Fruit fly (Drosophila melanogaster) whole organism, adult: ENCODE data around the gene Argk1.

Source experiments
- CG11617 ChIP-seq: fragments of 200-800 bp; sonication (Bioruptor generic); optimal IDR thresholded peaks from 2 replicates; lab custom pipeline; 2017; ENCODE audit warnings: mild to moderate bottlenecking, missing biosample characterization, missing genetic modification reagents, missing genetic modification characterization
- CG12768 ChIP-seq: fragments of 200-800 bp; sonication (Bioruptor generic); optimal IDR thresholded peaks from 2 replicates; lab custom pipeline; 2017; ENCODE audit warnings: missing biosample characterization, missing genetic modification characterization, mild to moderate bottlenecking, moderate library complexity, missing genetic modification reagents
- CG14711 ChIP-seq: fragments of 200-800 bp; sonication (Bioruptor generic); optimal IDR thresholded peaks from 2 replicates; lab custom pipeline; 2018; ENCODE audit warnings: missing biosample characterization, mild to moderate bottlenecking, missing genetic modification characterization, moderate library complexity
- CG1620 ChIP-seq: fragments of 200-800 bp; sonication (Bioruptor generic); optimal IDR thresholded peaks from 2 replicates; lab custom pipeline; 2016; ENCODE audit warnings: missing biosample characterization, missing genetic modification characterization
- CG33017 ChIP-seq: fragments of 200-800 bp; sonication (Bioruptor generic); optimal IDR thresholded peaks from 2 replicates; lab custom pipeline; 2018; ENCODE audit warnings: missing biosample characterization, mild to moderate bottlenecking, missing genetic modification characterization, moderate library complexity
- CG5204 ChIP-seq: fragments of 200-800 bp; sonication (Bioruptor generic); optimal IDR thresholded peaks from 2 replicates; lab custom pipeline; 2016; ENCODE audit warnings: missing biosample characterization, missing genetic modification characterization
- CG7045 ChIP-seq: fragments of 200-800 bp; sonication (Bioruptor generic); optimal IDR thresholded peaks from 2 replicates; lab custom pipeline; 2017; ENCODE audit warnings: missing biosample characterization, mild to moderate bottlenecking, missing genetic modification characterization
- CG7101 ChIP-seq: fragments of 200-800 bp; sonication (Bioruptor generic); optimal IDR thresholded peaks from 2 replicates; lab custom pipeline; 2018; ENCODE audit warnings: missing biosample characterization, mild to moderate bottlenecking, missing genetic modification characterization, moderate library complexity
- Clk ChIP-seq: fragments of 200-800 bp; sonication (Bioruptor generic); optimal IDR thresholded peaks from 2 replicates; lab custom pipeline; 2017; ENCODE audit warnings: missing biosample characterization, missing genetic modification characterization
- Crg-1 ChIP-seq: fragments of 200-800 bp; sonication (Bioruptor generic); optimal IDR thresholded peaks from 2 replicates; lab custom pipeline; 2016; ENCODE audit warnings: missing biosample characterization, missing genetic modification characterization
- Hr96 ChIP-seq: fragments of 200-800 bp; sonication (Bioruptor generic); optimal IDR thresholded peaks from 2 replicates; lab custom pipeline; 2016; ENCODE audit warnings: missing biosample characterization, missing genetic modification characterization
- Mnt ChIP-seq: fragments of 200-800 bp; sonication (Bioruptor generic); optimal IDR thresholded peaks from 2 replicates; lab custom pipeline; 2016; ENCODE audit warnings: missing biosample characterization, mild to moderate bottlenecking, missing genetic modification characterization
- bab1 ChIP-seq: fragments of 200-800 bp; sonication (Bioruptor generic); optimal IDR thresholded peaks from 3 replicates; lab custom pipeline; 2019; ENCODE audit warnings: missing biosample characterization, mild to moderate bottlenecking, missing genetic modification characterization, moderate library complexity
- cic ChIP-seq: fragments of 200-800 bp; sonication (Bioruptor generic); optimal IDR thresholded peaks from 2 replicates; lab custom pipeline; 2017; ENCODE audit warnings: missing biosample characterization, mild to moderate bottlenecking, missing genetic modification characterization, moderate library complexity
- cnc ChIP-seq, 2 experiments: fragments of >200 bp; optimal IDR thresholded peaks; 2 replicates each; lab custom pipeline; 2017
- kay ChIP-seq: fragments of 200-800 bp; sonication (Bioruptor generic); peaks from one replicate; lab custom pipeline; 2016; ENCODE audit warnings: missing biosample characterization, missing genetic modification characterization, borderline replicate concordance
- ovo ChIP-seq: fragments of 200-800 bp; sonication (Bioruptor generic); optimal IDR thresholded peaks from 2 replicates; lab custom pipeline; 2016; ENCODE audit warnings: missing biosample characterization, missing genetic modification characterization
- pad ChIP-seq: fragments of 200-800 bp; sonication (Bioruptor generic); optimal IDR thresholded peaks from 3 replicates; lab custom pipeline; 2017; ENCODE audit warnings: missing biosample characterization, missing genetic modification characterization, mild to moderate bottlenecking, moderate library complexity, missing genetic modification reagents
- tj ChIP-seq: fragments of 200-800 bp; sonication (Bioruptor generic); optimal IDR thresholded peaks from 3 replicates; lab custom pipeline; 2017; ENCODE audit warnings: missing biosample characterization, mild to moderate bottlenecking, missing genetic modification characterization, moderate library complexity
- toe ChIP-seq: fragments of 200-800 bp; sonication (Bioruptor generic); optimal IDR thresholded peaks from 2 replicates; lab custom pipeline; 2016; ENCODE audit warnings: missing biosample characterization, missing genetic modification characterization

Gene Argk1

DNA sequence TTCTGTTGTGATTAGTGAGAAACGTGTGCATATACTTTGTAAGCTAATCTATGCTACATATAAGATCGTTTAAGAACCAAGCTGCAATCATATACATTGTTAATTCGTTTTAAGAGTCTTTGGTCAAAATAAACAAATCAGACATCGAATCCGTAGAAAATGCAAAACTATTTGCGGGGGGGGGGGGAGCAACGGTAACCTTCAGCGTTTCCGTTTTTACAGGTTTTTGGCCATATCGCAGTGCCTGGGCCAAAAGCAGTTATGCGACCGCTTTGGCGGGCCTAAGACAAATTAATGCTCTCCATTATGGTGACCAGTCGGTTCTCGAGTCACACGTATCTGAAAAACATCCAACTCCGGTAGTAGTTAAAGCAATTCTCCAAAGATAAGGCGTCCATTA, 20.9 kb downstream of the Argk1 start:
- TF ChIP-seq CG33017 (tag; lab: Kevin White, UChicago): no peak
- no peak for TF ChIP-seq toe (GFP tag; lab: Kevin White, UChicago)
- no peak for TF ChIP-seq tj (GFP tag; lab: Kevin White, UChicago)
- TF ChIP-seq CG12768 (GFP tag; lab: Kevin White, UChicago): no peak
- no peak for TF ChIP-seq kay (GFP tag; lab: Kevin White, UChicago)
- TF ChIP-seq pad (GFP tag; lab: Kevin White, UChicago): no peak
- no peak for TF ChIP-seq CG11617 (GFP tag; lab: Kevin White, UChicago)
- TF ChIP-seq ovo (GFP tag; lab: Kevin White, UChicago): no peak
- no peak for TF ChIP-seq Clk (GFP tag; lab: Kevin White, UChicago)
- no peak for TF ChIP-seq CG7101
- no peak for TF ChIP-seq Crg-1 (GFP tag; lab: Kevin White, UChicago)
- TF ChIP-seq Mnt (GFP tag; lab: Kevin White, UChicago): no peak
- no peak for TF ChIP-seq CG14711
- TF ChIP-seq cnc (optimal IDR thresholded peaks at IDR 0.05; lab: Kevin White, UChicago): no peak
- TF ChIP-seq CG7045 (GFP tag; lab: Kevin White, UChicago): no peak
- TF ChIP-seq bab1 (GFP tag; lab: Kevin White, UChicago): no peak
- no peak for TF ChIP-seq CG1620 (GFP tag; lab: Kevin White, UChicago)
- TF ChIP-seq Hr96: no peak
- TF ChIP-seq CG5204 (GFP tag; lab: Kevin White, UChicago): no peak
- TF ChIP-seq cic (GFP tag; lab: Kevin White, UChicago): no peak

DNA sequence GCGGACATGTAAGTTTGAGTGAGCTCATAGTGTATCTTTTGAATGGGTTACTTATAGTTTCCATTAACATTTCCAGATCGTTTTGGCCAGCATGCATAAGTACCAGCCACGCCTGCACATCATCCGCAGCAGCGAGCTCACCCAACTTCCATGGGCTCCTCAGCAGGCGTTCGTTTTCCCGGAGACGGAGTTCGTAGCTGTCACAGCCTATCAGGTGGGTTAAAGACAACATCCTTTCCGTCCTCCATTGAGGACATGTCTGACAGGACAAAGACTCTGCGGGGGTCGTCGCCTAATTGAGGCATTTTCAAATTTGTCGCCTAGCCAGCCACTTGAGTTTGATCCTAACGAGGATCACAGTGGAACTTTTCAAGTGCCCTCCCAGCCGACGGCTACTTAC, 22.2 kb downstream of the Argk1 start:
- no peak for TF ChIP-seq ovo (GFP tag; lab: Kevin White, UChicago)
- no peak for TF ChIP-seq CG5204 (GFP tag; lab: Kevin White, UChicago)
- TF ChIP-seq CG1620 (GFP tag; lab: Kevin White, UChicago): no peak
- no peak for TF ChIP-seq CG14711
- TF ChIP-seq kay (GFP tag; lab: Kevin White, UChicago): no peak
- TF ChIP-seq CG12768 (GFP tag; lab: Kevin White, UChicago): no peak
- TF ChIP-seq CG33017 (tag; lab: Kevin White, UChicago): no peak
- no peak for TF ChIP-seq pad (GFP tag; lab: Kevin White, UChicago)
- TF ChIP-seq Mnt (GFP tag; lab: Kevin White, UChicago): no peak
- no peak for TF ChIP-seq CG7101

- TF ChIP-seq CG1620 (GFP tag; lab: Kevin White, UChicago) (no peak), tj (GFP tag; lab: Kevin White, UChicago) (no peak), pad (GFP tag; lab: Kevin White, UChicago) (no peak), Hr96 (no peak), bab1 (GFP tag; lab: Kevin White, UChicago) (no peak), cic (GFP tag; lab: Kevin White, UChicago) (no peak), CG11617 (GFP tag; lab: Kevin White, UChicago) (no peak), Clk (GFP tag; lab: Kevin White, UChicago) (no peak), Crg-1 (GFP tag; lab: Kevin White, UChicago) (no peak), CG14711 (no peak), kay (GFP tag; lab: Kevin White, UChicago) (no peak), CG7101 (no peak), CG7045 (GFP tag; lab: Kevin White, UChicago) (no peak), CG12768 (GFP tag; lab: Kevin White, UChicago) (no peak), CG33017 (tag; lab: Kevin White, UChicago) (no peak), toe (GFP tag; lab: Kevin White, UChicago) (no peak), CG5204 (GFP tag; lab: Kevin White, UChicago) (no peak), Mnt (GFP tag; lab: Kevin White, UChicago) (no peak), cnc (optimal IDR thresholded peaks at IDR 0.05; lab: Kevin White, UChicago) (no peak), ovo (GFP tag; lab: Kevin White, UChicago) (no peak)
Observed at dm6 chr3L:9042200-9042988, 23.4 kb downstream of the Argk1 start.

- TF ChIP-seq cic (GFP tag; lab: Kevin White, UChicago) (no peak), kay (GFP tag; lab: Kevin White, UChicago) (no peak), CG1620 (GFP tag; lab: Kevin White, UChicago) (no peak), tj (GFP tag; lab: Kevin White, UChicago) (no peak), pad (GFP tag; lab: Kevin White, UChicago) (no peak), bab1 (GFP tag; lab: Kevin White, UChicago) (no peak), CG7045 (GFP tag; lab: Kevin White, UChicago) (no peak), Mnt (GFP tag; lab: Kevin White, UChicago) (no peak), toe (GFP tag; lab: Kevin White, UChicago) (no peak)
Observed at dm6 chr3L:9041042-9041477, 24.8 kb downstream of the Argk1 start, which contains the start of gene Doc1. Gene Doc1, plus strand, starts transcription at chr3L:9041375.

dm6 chr3L:9039189-9039588, 26.6 kb downstream of the Argk1 start:
- TF ChIP-seq ovo (GFP tag; lab: Kevin White, UChicago) (no peak), cic (GFP tag; lab: Kevin White, UChicago) (no peak), tj (GFP tag; lab: Kevin White, UChicago) (no peak), Clk (GFP tag; lab: Kevin White, UChicago) (no peak), pad (GFP tag; lab: Kevin White, UChicago) (no peak), CG7101 (no peak), CG11617 (GFP tag; lab: Kevin White, UChicago) (no peak), Hr96 (no peak), CG5204 (GFP tag; lab: Kevin White, UChicago) (no peak)
